Fruit fly (Drosophila melanogaster) whole organism, adult: ENCODE results near the gene Rbcn-3B.

ENCODE experiments used
- CG11617 ChIP-seq: fragments of 200-800 bp; sonication (Bioruptor generic); optimal IDR thresholded peaks from 2 replicates; lab custom pipeline; 2017; ENCODE audit warnings: mild to moderate bottlenecking, missing biosample characterization, missing genetic modification reagents, missing genetic modification characterization
- CG33017 ChIP-seq: fragments of 200-800 bp; sonication (Bioruptor generic); optimal IDR thresholded peaks from 2 replicates; lab custom pipeline; 2018; ENCODE audit warnings: missing biosample characterization, mild to moderate bottlenecking, missing genetic modification characterization, moderate library complexity
- CG5204 ChIP-seq: fragments of 200-800 bp; sonication (Bioruptor generic); optimal IDR thresholded peaks from 2 replicates; lab custom pipeline; 2016; ENCODE audit warnings: missing biosample characterization, missing genetic modification characterization
- CG7045 ChIP-seq: fragments of 200-800 bp; sonication (Bioruptor generic); optimal IDR thresholded peaks from 2 replicates; lab custom pipeline; 2017; ENCODE audit warnings: missing biosample characterization, mild to moderate bottlenecking, missing genetic modification characterization
- Clk ChIP-seq: fragments of 200-800 bp; sonication (Bioruptor generic); optimal IDR thresholded peaks from 2 replicates; lab custom pipeline; 2017; ENCODE audit warnings: missing biosample characterization, missing genetic modification characterization
- Hr96 ChIP-seq: fragments of 200-800 bp; sonication (Bioruptor generic); optimal IDR thresholded peaks from 2 replicates; lab custom pipeline; 2016; ENCODE audit warnings: missing biosample characterization, missing genetic modification characterization
- Mnt ChIP-seq: fragments of 200-800 bp; sonication (Bioruptor generic); optimal IDR thresholded peaks from 2 replicates; lab custom pipeline; 2016; ENCODE audit warnings: missing biosample characterization, mild to moderate bottlenecking, missing genetic modification characterization
- bab1 ChIP-seq: fragments of 200-800 bp; sonication (Bioruptor generic); optimal IDR thresholded peaks from 3 replicates; lab custom pipeline; 2019; ENCODE audit warnings: missing biosample characterization, mild to moderate bottlenecking, missing genetic modification characterization, moderate library complexity
- cic ChIP-seq: fragments of 200-800 bp; sonication (Bioruptor generic); optimal IDR thresholded peaks from 2 replicates; lab custom pipeline; 2017; ENCODE audit warnings: missing biosample characterization, mild to moderate bottlenecking, missing genetic modification characterization, moderate library complexity
- cnc ChIP-seq, 2 experiments: fragments of >200 bp; optimal IDR thresholded peaks; 2 replicates each; lab custom pipeline; 2017
- kay ChIP-seq: fragments of 200-800 bp; sonication (Bioruptor generic); peaks from one replicate; lab custom pipeline; 2016; ENCODE audit warnings: missing biosample characterization, missing genetic modification characterization, borderline replicate concordance
- ovo ChIP-seq: fragments of 200-800 bp; sonication (Bioruptor generic); optimal IDR thresholded peaks from 2 replicates; lab custom pipeline; 2016; ENCODE audit warnings: missing biosample characterization, missing genetic modification characterization
- toe ChIP-seq: fragments of 200-800 bp; sonication (Bioruptor generic); optimal IDR thresholded peaks from 2 replicates; lab custom pipeline; 2016; ENCODE audit warnings: missing biosample characterization, missing genetic modification characterization

DNA sequence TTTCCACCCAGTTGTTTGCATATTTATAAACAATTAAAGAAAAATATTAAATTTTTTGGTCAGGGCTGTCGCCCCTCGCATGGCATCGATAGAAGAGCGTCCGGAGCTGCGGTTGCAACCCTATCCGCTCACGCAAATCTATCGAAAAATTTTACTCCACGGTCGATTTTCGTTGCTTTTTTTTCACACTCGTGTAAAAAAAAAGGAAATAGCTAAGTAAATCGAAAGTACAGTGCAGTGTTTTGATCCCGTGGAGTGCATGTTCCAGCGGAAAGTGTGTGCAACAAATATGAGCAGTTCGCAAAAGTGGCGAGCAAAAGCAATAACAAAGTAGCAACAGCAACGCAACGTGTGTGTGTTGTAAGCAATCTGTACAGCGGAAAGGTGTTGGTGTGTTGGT lies at the start of gene Rbcn-3B, which contains the start of gene Edem1:
- TF ChIP-seq CG7045 (no peak), cnc (optimal IDR thresholded peaks at IDR 0.05; lab: Kevin White, UChicago) (no peak), CG11617 (GFP tag; lab: Kevin White, UChicago) (no peak), Clk (GFP tag; lab: Kevin White, UChicago) (no peak), CG33017 (tag; lab: Kevin White, UChicago) (no peak), kay (no peak), cic (GFP tag; lab: Kevin White, UChicago) (no peak), Mnt (peak; percentile 70), bab1 (peak; percentile 48), toe (no peak), ovo (no peak), CG5204 (GFP tag; lab: Kevin White, UChicago) (no peak), Hr96 (no peak)
